Worm (Caenorhabditis elegans): ENCODE results near the gene rnp-9.

rnp-9 gene

DNA sequence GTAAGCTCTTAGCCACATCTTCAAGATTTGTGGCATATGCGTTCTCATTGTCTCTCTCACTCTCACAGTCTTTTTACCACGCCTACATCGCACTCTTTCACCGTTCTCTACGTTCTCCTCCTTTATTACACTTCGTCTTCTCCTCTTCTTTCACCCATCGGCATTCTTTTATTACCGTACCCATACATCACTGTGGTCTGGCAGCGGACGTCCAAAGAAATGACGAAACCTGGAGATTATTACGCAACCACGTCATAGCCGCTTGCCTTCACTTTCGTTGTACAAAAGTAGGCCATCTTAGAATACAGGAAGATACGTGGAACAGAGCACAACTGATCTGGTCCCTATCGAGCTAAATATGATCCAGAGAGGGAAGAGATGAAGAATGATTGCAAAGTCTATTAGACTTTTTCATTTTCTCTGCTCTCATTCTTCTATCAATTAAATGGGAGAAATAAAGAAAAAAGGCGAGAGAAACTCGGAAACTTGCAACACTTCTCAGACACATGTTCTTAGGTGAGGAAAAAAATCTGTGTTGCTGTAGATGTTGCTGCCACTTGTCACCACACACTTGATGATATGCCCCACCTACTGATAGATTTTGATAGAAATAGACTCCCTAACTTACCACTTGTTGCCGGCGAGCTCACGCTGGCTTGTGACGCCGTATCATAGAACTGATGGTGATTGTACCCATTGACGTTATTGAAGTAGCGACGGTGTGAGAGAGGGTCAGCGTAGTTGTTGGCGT is 37.4 kb downstream of the rnp-9 start:
- TF ChIP-seq unc-62 (GFP tag; optimal IDR thresholded peaks at IDR 0.05) (peak; percentile 27), fkh-3 (tag; optimal IDR thresholded peaks at IDR 0.05) (no peak), die-1 (tag; optimal IDR thresholded peaks at IDR 0.05) (no peak), ztf-22 (GFP tag; optimal IDR thresholded peaks at IDR 0.05) (no peak), mxl-1 (tag; optimal IDR thresholded peaks at IDR 0.05) (no peak), cebp-2 (GFP tag; IDR thresholded peaks at IDR 0.05) (no peak), nfya-2 (GFP tag; IDR thresholded peaks at IDR 0.05) (no peak)

DNA sequence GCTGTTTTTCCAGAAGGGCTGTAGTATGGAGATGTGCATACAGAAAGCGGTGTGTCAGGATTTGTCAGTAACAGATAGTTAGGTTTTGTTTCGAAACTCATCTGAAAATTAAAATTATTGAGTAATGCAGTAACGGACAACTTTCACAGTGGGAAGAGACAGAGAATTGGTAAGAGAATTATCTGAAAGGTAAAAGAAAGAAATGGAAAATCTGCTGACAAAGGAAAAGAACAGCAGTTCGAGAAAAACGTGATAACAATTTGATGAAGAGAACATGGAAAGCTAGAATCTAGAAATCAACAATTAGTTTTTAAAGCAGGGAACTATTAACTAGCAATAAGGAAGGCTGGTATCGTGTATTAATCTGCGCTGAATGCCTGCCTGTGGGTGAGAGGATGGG is 38.2 kb downstream of the rnp-9 start, which contains the start of gene sex-1:
sex-1 (minus strand) TSS at position 101 of the 400 bp plus-strand sequence.
- TF ChIP-seq ama-1 (optimal IDR thresholded peaks at IDR 0.05) (no peak), ama-1 (GFP tag; optimal IDR thresholded peaks at IDR 0.05) (no peak), pha-4 (tag; optimal IDR thresholded peaks at IDR 0.05) (no peak), nhr-90 (tag; optimal IDR thresholded peaks at IDR 0.05) (no peak), aptf-2 (GFP tag; conservative IDR thresholded peaks at IDR 0.05) (no peak), Y67H2A.10 (GFP tag; conservative IDR thresholded peaks at IDR 0.05) (no peak), mes-4 (tag; optimal IDR thresholded peaks at IDR 0.05) (no peak)

- no peak for TF ChIP-seq F52B5.7 (tag; optimal IDR thresholded peaks at IDR 0.05)
- no peak for TF ChIP-seq T26A5.8 (tag; optimal IDR thresholded peaks at IDR 0.05)
- no peak for TF ChIP-seq rec-8 (tag; optimal IDR thresholded peaks at IDR 0.05)
- TF ChIP-seq cebp-1 (GFP tag; IDR thresholded peaks at IDR 0.05): no peak
- no peak for TF ChIP-seq cebp-1 (tag; optimal IDR thresholded peaks at IDR 0.05)
- no peak for TF ChIP-seq athp-1 (tag; optimal IDR thresholded peaks at IDR 0.05)
- TF ChIP-seq ceh-58 (GFP tag; IDR thresholded peaks at IDR 0.05): no peak
Observed at ce11 chrX:10206008-10206407, 38.9 kb downstream of the rnp-9 start.

ce11 chrX:10208481-10208880 is 41.4 kb downstream of the rnp-9 start:
- TF ChIP-seq him-1 (tag; optimal IDR thresholded peaks at IDR 0.05): no peak
- TF ChIP-seq T07F8.4 (tag; optimal IDR thresholded peaks at IDR 0.05): no peak
- no peak for TF ChIP-seq aptf-2 (GFP tag; conservative IDR thresholded peaks at IDR 0.05)
- TF ChIP-seq F33H1.4 (GFP tag; IDR thresholded peaks at IDR 0.05): no peak
- no peak for TF ChIP-seq dox-1 (GFP tag; IDR thresholded peaks at IDR 0.05)
- no peak for TF ChIP-seq ztf-25 (GFP tag; IDR thresholded peaks at IDR 0.05)
- no peak for TF ChIP-seq let-607 (tag; optimal IDR thresholded peaks at IDR 0.05)
- TF ChIP-seq snpc-1.1 (tag; optimal IDR thresholded peaks at IDR 0.05; ENCODE audit: insufficient read depth): no peak
- no peak for TF ChIP-seq repo-1 (tag; optimal IDR thresholded peaks at IDR 0.05)
- no peak for TF ChIP-seq unc-62 (GFP tag; optimal IDR thresholded peaks at IDR 0.05)
- no peak for TF ChIP-seq F49E8.2 (tag; optimal IDR thresholded peaks at IDR 0.05; ENCODE audit: insufficient read depth)
- no peak for TF ChIP-seq nhr-120 (GFP tag; IDR thresholded peaks at IDR 0.05)
- no peak for TF ChIP-seq pha-4 (tag; optimal IDR thresholded peaks at IDR 0.05)

DNA sequence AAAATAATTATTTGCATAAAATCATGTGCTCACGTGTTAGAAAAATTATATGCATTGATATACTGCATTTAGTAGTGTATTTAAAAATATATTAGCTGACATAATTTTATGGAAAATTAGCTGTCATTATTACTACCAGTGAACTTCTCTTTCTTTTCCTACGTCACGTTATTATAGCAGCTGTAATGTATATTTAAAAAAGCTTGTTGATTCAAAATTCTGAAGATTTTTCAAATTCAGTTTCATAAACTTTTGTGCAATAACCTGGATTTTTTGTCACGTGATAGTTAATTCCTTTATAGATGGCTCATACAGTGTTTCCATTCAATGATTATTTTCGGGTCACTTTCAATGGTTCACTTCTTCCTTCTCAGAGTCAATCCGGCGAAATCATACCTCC is 45.4 kb downstream of the rnp-9 start, which contains the start of gene F44A6.3:
F44A6.3 (plus strand) TSS at position 301 of the 400 bp plus-strand sequence.
- TF ChIP-seq lin-40 (tag; optimal IDR thresholded peaks at IDR 0.05) (no peak), ceh-40 (GFP tag; IDR thresholded peaks at IDR 0.05) (no peak), gei-17 (GFP tag; optimal IDR thresholded peaks at IDR 0.05) (no peak), nhr-120 (GFP tag; IDR thresholded peaks at IDR 0.05) (no peak), T07F8.4 (tag; optimal IDR thresholded peaks at IDR 0.05) (no peak), F57A8.1 (GFP tag; optimal IDR thresholded peaks at IDR 0.05) (no peak), F55B11.4 (tag; optimal IDR thresholded peaks at IDR 0.05; ENCODE audit: borderline replicate concordance, insufficient read depth) (no peak), zim-3 (tag; optimal IDR thresholded peaks at IDR 0.05) (no peak)
